Worm (Caenorhabditis elegans) whole organism, L4/young adult: Measurements from ENCODE around the gene nhr-242.

Source experiments
- W03F9.2 ChIP-seq: fragments of 150-350 bp; optimal IDR thresholded peaks from 2 replicates; lab custom pipeline; 2014; ENCODE audit warnings: missing biosample characterization, missing genetic modification characterization
- dao-5 ChIP-seq: sonication (generic microtip); optimal IDR thresholded peaks from 2 replicates; lab custom pipeline; 2016; ENCODE audit warnings: missing genotype, missing genetic modification characterization, moderate library complexity, missing compliant biosample characterization
- him-1 ChIP-seq: sonication (generic microtip); optimal IDR thresholded peaks from 2 replicates; lab custom pipeline; 2016; ENCODE audit warnings: missing genotype, missing genetic modification reagents, missing genetic modification characterization, missing compliant biosample characterization

ce11 chrIV:2549542-2549941 is 31.8 kb downstream of the nhr-242 start:
- TF ChIP-seq him-1 (tag; lab: Kevin White, UChicago): no peak
- no peak for TF ChIP-seq dao-5 (tag; lab: Kevin White, UChicago)
- no peak for TF ChIP-seq W03F9.2 (tag; lab: Kevin White, UChicago)
